Worm (Caenorhabditis elegans) whole organism, midembryonic: Measurements from ENCODE around the gene ldp-1.

Experiments
- T22C8.4 ChIP-seq: fragments of 200-800 bp; sonication (Bioruptor generic); IDR thresholded peaks from 2 replicates; pipeline ENCODE4 v1.3.6; 2022; ENCODE audit warnings: missing genetic modification characterization, missing compliant biosample characterization
- cog-1 ChIP-seq: sonication (generic microtip); optimal IDR thresholded peaks from 2 replicates; lab custom pipeline; 2016; ENCODE audit warnings: missing genetic modification characterization, missing compliant biosample characterization
- flt-1 ChIP-seq: fragments of 200-800 bp; sonication (Bioruptor generic); IDR thresholded peaks from 2 replicates; pipeline ENCODE4 v1.3.6; 2022; ENCODE audit warnings: missing genetic modification characterization, missing compliant biosample characterization
- klf-2 ChIP-seq: fragments of 200-800 bp; sonication (Bioruptor generic); conservative IDR thresholded peaks from 2 replicates; pipeline ENCODE4 v1.3.6; 2022; ENCODE audit warnings: missing genetic modification reagents, missing genetic modification characterization, missing compliant biosample characterization
- med-1 ChIP-seq: sonication (generic microtip); optimal IDR thresholded peaks from 2 replicates; lab custom pipeline; 2017; ENCODE audit warnings: missing genetic modification characterization, mild to moderate bottlenecking, missing compliant biosample characterization, antibody characterized with exemption, missing genetic modification reagents; ENCODE audit not compliant: insufficient read depth
- ref-1 ChIP-seq: fragments of 200-800 bp; sonication (Bioruptor generic); conservative IDR thresholded peaks from 2 replicates; pipeline ENCODE4 v1.3.6; 2022; ENCODE audit warnings: missing genetic modification reagents, missing genetic modification characterization, missing compliant biosample characterization
- tab-1 ChIP-seq: fragments of 200-800 bp; sonication (Bioruptor generic); IDR thresholded peaks from 2 replicates; pipeline ENCODE4 v1.3.6; 2022; ENCODE audit warnings: missing genetic modification characterization, missing compliant biosample characterization
- ztf-23 ChIP-seq: fragments of 200-800 bp; sonication (Bioruptor generic); IDR thresholded peaks from 2 replicates; pipeline ENCODE4 v1.3.6; 2022; ENCODE audit warnings: missing genetic modification reagents, missing genetic modification characterization, missing compliant biosample characterization
- ztf-29 ChIP-seq: fragments of 200-800 bp; sonication (Bioruptor generic); IDR thresholded peaks from 2 replicates; pipeline ENCODE4 v1.3.6; 2022; ENCODE audit warnings: missing genetic modification reagents, missing genetic modification characterization, missing compliant biosample characterization

Gene ldp-1

ce11 chrV:2103118-2103517, 24.2 kb upstream of the ldp-1 start, which contains the start of gene F36F12.1:
TSS of gene F36F12.1 (minus strand) at chrV:2103218.
- TF ChIP-seq med-1 (GFP tag; lab: Kevin White, UChicago) (no peak), tab-1 (GFP tag; lab: Robert Waterston, UW) (no peak), ztf-23 (GFP tag; lab: Robert Waterston, UW) (no peak), ref-1 (no peak), flt-1 (GFP tag; lab: Robert Waterston, UW) (no peak), klf-2 (GFP tag; lab: Robert Waterston, UW) (no peak)

- no peak for TF ChIP-seq cog-1 (tag; lab: Kevin White, UChicago)
- no peak for TF ChIP-seq med-1 (GFP tag; lab: Kevin White, UChicago)
- TF ChIP-seq ztf-29 (GFP tag; lab: Robert Waterston, UW), result no peak
- TF ChIP-seq klf-2 (GFP tag; lab: Robert Waterston, UW), result no peak
- no peak for TF ChIP-seq flt-1 (GFP tag; lab: Robert Waterston, UW)
- no peak for TF ChIP-seq tab-1 (GFP tag; lab: Robert Waterston, UW)
- no peak for TF ChIP-seq ref-1
- TF ChIP-seq T22C8.4, result no peak
- TF ChIP-seq ztf-23 (GFP tag; lab: Robert Waterston, UW), result no peak
Observed at ce11 chrV:2105976-2106375, 21.4 kb upstream of the ldp-1 start, which contains the start of gene F22F7.4. TSS of gene F22F7.4 (minus strand) at chrV:2106076.

DNA sequence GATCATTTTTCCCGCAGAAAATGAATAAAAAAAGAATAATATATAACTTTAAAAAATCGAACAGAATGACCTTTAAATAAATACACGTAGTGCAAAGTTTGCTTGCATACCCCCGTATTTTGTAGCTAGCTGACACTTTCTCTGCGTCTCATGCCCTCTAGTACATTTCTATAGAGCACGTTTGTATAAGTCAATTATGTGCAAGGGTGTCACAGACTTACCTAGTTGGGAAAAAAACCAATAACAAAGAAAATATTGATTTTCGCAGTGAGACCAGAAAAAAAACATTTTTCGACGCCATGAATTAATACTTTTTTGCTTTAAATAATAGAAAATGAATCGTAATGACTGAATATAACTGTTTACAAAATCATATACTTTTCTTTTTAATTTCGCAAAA, 18.0 kb upstream of the ldp-1 start, which contains the start of gene ckb-4:
ckb-4 (minus strand) TSS at position 140 of the 400 bp plus-strand sequence.
- no peak for TF ChIP-seq flt-1 (GFP tag; lab: Robert Waterston, UW)
- no peak for TF ChIP-seq klf-2 (GFP tag; lab: Robert Waterston, UW)
- no peak for TF ChIP-seq cog-1 (tag; lab: Kevin White, UChicago)
- TF ChIP-seq ztf-29 (GFP tag; lab: Robert Waterston, UW), result no peak
- TF ChIP-seq med-1 (GFP tag; lab: Kevin White, UChicago), result no peak
- no peak for TF ChIP-seq ztf-23 (GFP tag; lab: Robert Waterston, UW)
- TF ChIP-seq T22C8.4, result no peak
- no peak for TF ChIP-seq tab-1 (GFP tag; lab: Robert Waterston, UW)
- TF ChIP-seq ref-1, result no peak

ce11 chrV:2110368-2110767, 17.0 kb upstream of the ldp-1 start, which contains the start of gene F22F7.3:
TSS of gene F22F7.3 (plus strand) at chrV:2110668.
- TF ChIP-seq cog-1 (tag; lab: Kevin White, UChicago), result no peak

ce11 chrV:2118574-2118973, 8.8 kb upstream of the ldp-1 start, which contains the start of gene bgnt-1.2:
TSS of gene bgnt-1.2 (minus strand) at chrV:2118674.
- TF ChIP-seq cog-1 (tag; lab: Kevin White, UChicago), result no peak
- no peak for TF ChIP-seq med-1 (GFP tag; lab: Kevin White, UChicago)
- TF ChIP-seq flt-1 (GFP tag; lab: Robert Waterston, UW), result no peak
- no peak for TF ChIP-seq ztf-29 (GFP tag; lab: Robert Waterston, UW)
- TF ChIP-seq T22C8.4, result no peak
- no peak for TF ChIP-seq ref-1
- TF ChIP-seq tab-1 (GFP tag; lab: Robert Waterston, UW), result no peak
- TF ChIP-seq klf-2 (GFP tag; lab: Robert Waterston, UW), result no peak
- TF ChIP-seq ztf-23 (GFP tag; lab: Robert Waterston, UW), result no peak

DNA sequence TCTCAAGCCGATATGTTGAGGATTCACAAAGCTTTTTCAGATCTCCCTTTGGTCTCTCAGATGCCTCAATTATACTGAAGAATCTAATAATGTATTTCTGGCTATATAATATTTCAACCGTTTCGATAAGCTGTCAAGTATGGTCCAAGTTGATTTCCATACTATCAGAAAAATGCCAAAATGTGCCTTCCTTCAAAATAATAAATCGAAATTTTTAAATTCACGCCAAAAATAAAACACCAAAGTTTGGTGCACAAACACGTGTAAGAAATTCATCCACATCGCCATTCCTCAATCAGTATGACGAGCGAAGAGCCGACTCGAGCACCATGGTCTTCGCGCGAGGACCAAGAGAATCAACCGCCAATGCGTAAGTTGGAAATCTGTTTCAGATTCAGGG, 7.8 kb upstream of the ldp-1 start, which contains the start of gene F22F7.11:
F22F7.11 (plus strand) TSS at position 301 of the 400 bp plus-strand sequence.
- TF ChIP-seq tab-1 (GFP tag; lab: Robert Waterston, UW), result no peak
- TF ChIP-seq ztf-29 (GFP tag; lab: Robert Waterston, UW), result no peak
- no peak for TF ChIP-seq klf-2 (GFP tag; lab: Robert Waterston, UW)
- no peak for TF ChIP-seq flt-1 (GFP tag; lab: Robert Waterston, UW)

ce11 chrV:2121910-2122362, 5.4 kb upstream of the ldp-1 start, which contains the start of gene F22F7.8:
TSS of gene F22F7.8 (minus strand) at chrV:2121960.
- TF ChIP-seq ref-1 (no peak), klf-2 (GFP tag; lab: Robert Waterston, UW) (no peak), cog-1 (tag; lab: Kevin White, UChicago) (no peak), flt-1 (GFP tag; lab: Robert Waterston, UW) (no peak), ztf-23 (GFP tag; lab: Robert Waterston, UW) (no peak), med-1 (GFP tag; lab: Kevin White, UChicago) (no peak), ztf-29 (GFP tag; lab: Robert Waterston, UW) (no peak), tab-1 (GFP tag; lab: Robert Waterston, UW) (no peak)

DNA sequence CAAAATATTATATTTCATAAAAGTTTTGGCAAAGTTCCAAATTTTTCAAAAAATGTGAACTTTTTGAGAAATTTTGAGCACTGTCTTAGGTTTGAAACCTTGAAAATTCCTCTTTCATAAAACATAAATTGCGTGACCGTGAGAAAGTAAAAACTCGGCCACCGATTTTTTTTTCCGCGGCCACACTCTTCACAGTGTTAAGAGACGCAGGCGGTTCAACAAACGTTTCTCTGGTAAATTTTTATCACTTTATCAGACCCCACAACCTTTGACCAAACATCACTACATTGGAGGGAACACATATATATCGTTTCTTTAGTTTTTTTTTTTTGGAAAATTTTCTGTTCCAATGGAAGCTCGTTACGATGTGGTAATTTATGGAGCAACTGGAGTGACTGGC, 4.8 kb upstream of the ldp-1 start, which contains the start of gene F22F7.2:
F22F7.2 (plus strand) TSS at position 266 of the 400 bp plus-strand sequence.
- TF ChIP-seq tab-1 (GFP tag; lab: Robert Waterston, UW) (no peak), flt-1 (GFP tag; lab: Robert Waterston, UW) (no peak)

DNA sequence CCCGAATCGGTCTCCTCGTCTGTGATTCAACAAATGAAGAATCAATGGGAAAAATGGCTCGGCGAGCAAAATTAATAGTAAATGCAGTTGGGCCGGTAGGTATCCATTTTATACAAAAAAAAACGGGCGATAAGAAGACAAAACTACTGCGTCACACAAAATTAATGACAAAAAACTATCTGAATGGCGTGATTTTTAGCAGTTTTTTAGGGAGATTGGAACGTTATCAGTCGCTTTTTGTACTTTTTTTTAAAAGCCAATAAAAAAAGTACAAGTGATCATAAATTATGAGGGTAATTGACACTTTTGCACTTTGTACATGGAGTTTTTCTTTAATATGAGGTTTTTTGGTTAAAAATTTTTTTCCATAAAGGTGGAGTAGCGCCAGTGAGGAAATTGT, 4.2 kb upstream of the ldp-1 start:
- TF ChIP-seq ref-1, result no peak
- TF ChIP-seq cog-1 (tag; lab: Kevin White, UChicago), result no peak
- no peak for TF ChIP-seq tab-1 (GFP tag; lab: Robert Waterston, UW)
- TF ChIP-seq klf-2 (GFP tag; lab: Robert Waterston, UW), result no peak
- no peak for TF ChIP-seq flt-1 (GFP tag; lab: Robert Waterston, UW)
- TF ChIP-seq T22C8.4, result no peak
- no peak for TF ChIP-seq med-1 (GFP tag; lab: Kevin White, UChicago)
- no peak for TF ChIP-seq ztf-29 (GFP tag; lab: Robert Waterston, UW)
- no peak for TF ChIP-seq ztf-23 (GFP tag; lab: Robert Waterston, UW)

DNA sequence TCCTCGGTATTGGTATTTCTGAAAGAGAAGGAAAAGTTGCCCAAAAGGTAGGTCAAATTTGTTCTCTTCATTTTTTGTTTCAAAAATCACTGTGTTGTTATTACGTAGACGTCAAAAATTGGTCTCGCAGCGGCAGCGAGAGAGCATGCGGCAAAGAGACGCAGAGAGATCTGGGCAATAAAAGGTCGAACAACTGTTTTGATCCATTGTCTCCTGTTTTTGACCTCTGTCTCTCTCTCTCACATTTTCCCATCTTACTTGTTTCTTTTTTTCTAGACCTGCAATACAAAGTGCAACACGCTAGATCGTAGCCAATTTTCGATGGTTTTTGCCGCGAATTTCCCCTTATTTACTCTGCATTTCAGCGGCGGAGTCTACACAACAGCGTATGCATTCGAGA, 781 bp upstream of the ldp-1 start:
- TF ChIP-seq T22C8.4 (0 out of 2 replicates have a peak, but pooled peaks have one; percentile 19), ztf-23 (GFP tag; lab: Robert Waterston, UW) (no peak)
